Fruit fly (Drosophila melanogaster) whole organism, pupa: ENCODE results near the gene CG34265.

Experiments used
- CG10348 ChIP-seq: fragments of 200-800 bp; sonication (Bioruptor generic); IDR thresholded peaks from 2 replicates; pipeline ENCODE4 v1.3.6; 2022; ENCODE audit warnings: missing biosample characterization, missing genetic modification characterization
- CG12605 ChIP-seq: fragments of 200-800 bp; sonication (Bioruptor generic); IDR thresholded peaks from 2 replicates; pipeline ENCODE4 v1.3.6; 2022; ENCODE audit warnings: missing biosample characterization, missing genetic modification characterization
- CG13204 ChIP-seq: fragments of 200-800 bp; sonication (Bioruptor generic); optimal IDR thresholded peaks from 2 replicates; lab custom pipeline; 2018; ENCODE audit warnings: missing biosample characterization, mild to moderate bottlenecking, missing genetic modification characterization, moderate library complexity
- CG14655 ChIP-seq: fragments of 200-800 bp; sonication (Bioruptor generic); optimal IDR thresholded peaks from 3 replicates; lab custom pipeline; 2017; ENCODE audit warnings: mild to moderate bottlenecking, missing biosample characterization, missing genetic modification reagents, missing genetic modification characterization
- CG15710 ChIP-seq: fragments of 200-800 bp; sonication (Bioruptor generic); optimal IDR thresholded peaks from 2 replicates; lab custom pipeline; 2018; ENCODE audit warnings: missing biosample characterization, mild to moderate bottlenecking, missing genetic modification characterization, moderate library complexity
- CG17806 ChIP-seq: fragments of 200-800 bp; sonication (Bioruptor generic); optimal IDR thresholded peaks from 2 replicates; lab custom pipeline; 2018; ENCODE audit warnings: missing biosample characterization, mild to moderate bottlenecking, missing genetic modification characterization, moderate library complexity
- CG32121 ChIP-seq: fragments of 200-800 bp; sonication (Bioruptor generic); IDR thresholded peaks from 2 replicates; pipeline ENCODE4 v1.3.6; 2022; ENCODE audit warnings: missing biosample characterization, missing genetic modification characterization
- CG34367 ChIP-seq: fragments of 200-800 bp; sonication (Bioruptor generic); optimal IDR thresholded peaks from 2 replicates; lab custom pipeline; 2018; ENCODE audit warnings: missing biosample characterization, mild to moderate bottlenecking, missing genetic modification characterization
- CG4496 ChIP-seq: fragments of 200-800 bp; sonication (Bioruptor generic); IDR thresholded peaks from 3 replicates; pipeline ENCODE4 v1.3.6; 2022; ENCODE audit warnings: missing biosample characterization, missing genetic modification characterization
- CG8159 ChIP-seq: fragments of 200-800 bp; sonication (Bioruptor generic); optimal IDR thresholded peaks from 3 replicates; lab custom pipeline; 2018; ENCODE audit warnings: missing biosample characterization, mild to moderate bottlenecking, missing genetic modification characterization, moderate library complexity
- CG8301 ChIP-seq: fragments of 200-800 bp; sonication (Bioruptor generic); optimal IDR thresholded peaks from 2 replicates; lab custom pipeline; 2018; ENCODE audit warnings: missing biosample characterization, mild to moderate bottlenecking, missing genetic modification characterization
- CG9948 ChIP-seq: fragments of 200-800 bp; sonication (Bioruptor generic); optimal IDR thresholded peaks from 2 replicates; lab custom pipeline; 2018; ENCODE audit warnings: missing biosample characterization, mild to moderate bottlenecking, missing genetic modification characterization, moderate library complexity
- D1 ChIP-seq: fragments of 200-800 bp; sonication (Bioruptor generic); optimal IDR thresholded peaks from 2 replicates; lab custom pipeline; 2018; ENCODE audit warnings: missing biosample characterization, mild to moderate bottlenecking, missing genetic modification characterization, moderate library complexity
- EcR ChIP-seq: fragments of 200-800 bp; sonication (Bioruptor generic); optimal IDR thresholded peaks from 3 replicates; lab custom pipeline; 2019; ENCODE audit warnings: missing biosample characterization, missing genetic modification characterization, mild to moderate bottlenecking, moderate library complexity, missing genetic modification reagents
- Ets98B ChIP-seq: fragments of 200-800 bp; sonication (Bioruptor generic); IDR thresholded peaks from 2 replicates; pipeline ENCODE4 v1.3.6; 2022; ENCODE audit warnings: missing biosample characterization, missing genetic modification characterization
- Pif1A ChIP-seq: fragments of 200-800 bp; sonication (Bioruptor generic); optimal IDR thresholded peaks from 3 replicates; lab custom pipeline; 2016; ENCODE audit warnings: missing biosample characterization, missing genetic modification characterization
- Pif1B ChIP-seq: fragments of 200-800 bp; sonication (Bioruptor generic); optimal IDR thresholded peaks from 3 replicates; lab custom pipeline; 2016; ENCODE audit warnings: missing biosample characterization, missing genetic modification characterization
- Snoo ChIP-seq: fragments of 200-800 bp; sonication (Bioruptor generic); optimal IDR thresholded peaks from 3 replicates; lab custom pipeline; 2017; ENCODE audit warnings: missing biosample characterization, mild to moderate bottlenecking, missing genetic modification characterization, inconsistent platforms
- fd96Ca ChIP-seq: fragments of 200-800 bp; sonication (Bioruptor generic); IDR thresholded peaks from 3 replicates; pipeline ENCODE4 v1.3.6; 2022; ENCODE audit warnings: missing biosample characterization, missing genetic modification characterization
- gl ChIP-seq: fragments of 200-800 bp; sonication (Bioruptor generic); optimal IDR thresholded peaks from 2 replicates; lab custom pipeline; 2018; ENCODE audit warnings: missing biosample characterization, mild to moderate bottlenecking, missing genetic modification characterization
- rn ChIP-seq: fragments of 200-800 bp; sonication (Bioruptor generic); IDR thresholded peaks from 2 replicates; pipeline ENCODE4 v1.3.6; 2022; ENCODE audit warnings: missing biosample characterization, missing genetic modification characterization

CG34265 gene

dm6 chr3L:3284900-3285299 lies 16.6 kb downstream of the CG34265 start:
- TF ChIP-seq CG4496 (GFP tag; lab: Robert Waterston, UW), result no peak
- no peak for TF ChIP-seq CG34367 (tag; lab: Kevin White, UChicago)
- no peak for TF ChIP-seq gl (tag; lab: Kevin White, UChicago)
- TF ChIP-seq rn (GFP tag; lab: Robert Waterston, UW), result no peak
- no peak for TF ChIP-seq Snoo (tag; lab: Kevin White, UChicago)
- TF ChIP-seq CG9948 (tag; lab: Kevin White, UChicago), result no peak
- no peak for TF ChIP-seq EcR (GFP tag; lab: Kevin White, UChicago)
- TF ChIP-seq Ets98B, result 0 out of 2 replicates have a peak, but pooled peaks have one; percentile 34
- TF ChIP-seq CG13204 (GFP tag; lab: Kevin White, UChicago), result no peak
- peak; percentile 25 for TF ChIP-seq CG8301
- no peak for TF ChIP-seq CG32121 (GFP tag; lab: Robert Waterston, UW)
- TF ChIP-seq CG10348 (GFP tag; lab: Robert Waterston, UW), result no peak
- no peak for TF ChIP-seq Pif1A
- no peak for TF ChIP-seq CG15710
- no peak for TF ChIP-seq D1 (tag; lab: Kevin White, UChicago)
- TF ChIP-seq CG17806 (tag; lab: Kevin White, UChicago), result no peak
- no peak for TF ChIP-seq fd96Ca
- TF ChIP-seq CG12605, result no peak
- no peak for TF ChIP-seq Pif1B (GFP tag; lab: Kevin White, UChicago)
- TF ChIP-seq CG14655 (GFP tag; lab: Kevin White, UChicago), result peak; percentile 57
- no peak for TF ChIP-seq CG8159 (tag; lab: Kevin White, UChicago)

dm6 chr3L:3288414-3288813 lies 20.2 kb downstream of the CG34265 start:
- TF ChIP-seq fd96Ca (no peak), CG14655 (GFP tag; lab: Kevin White, UChicago) (no peak), Pif1A (no peak), gl (tag; lab: Kevin White, UChicago) (no peak), D1 (tag; lab: Kevin White, UChicago) (peak; percentile 37), Pif1B (GFP tag; lab: Kevin White, UChicago) (no peak), Snoo (tag; lab: Kevin White, UChicago) (no peak), CG32121 (GFP tag; lab: Robert Waterston, UW) (no peak)

dm6 chr3L:3291159-3291558 lies 22.9 kb downstream of the CG34265 start, which contains the start of gene CG12009:
Gene CG12009 (plus strand): TSS chr3L:3291459.
- TF ChIP-seq rn (GFP tag; lab: Robert Waterston, UW), result no peak
- TF ChIP-seq Snoo (tag; lab: Kevin White, UChicago), result no peak
- TF ChIP-seq fd96Ca, result no peak
- TF ChIP-seq gl (tag; lab: Kevin White, UChicago), result no peak
- no peak for TF ChIP-seq CG10348 (GFP tag; lab: Robert Waterston, UW)
- TF ChIP-seq CG4496 (GFP tag; lab: Robert Waterston, UW), result no peak
- TF ChIP-seq Pif1A, result no peak
- TF ChIP-seq CG8301, result no peak
- TF ChIP-seq CG8159 (tag; lab: Kevin White, UChicago), result no peak
- TF ChIP-seq CG32121 (GFP tag; lab: Robert Waterston, UW), result no peak

dm6 chr3L:3300345-3300744 lies 32.1 kb downstream of the CG34265 start:
- TF ChIP-seq CG8159 (tag; lab: Kevin White, UChicago) (peak; percentile 17), rn (GFP tag; lab: Robert Waterston, UW) (no peak), Pif1B (GFP tag; lab: Kevin White, UChicago) (no peak), CG12605 (no peak), Pif1A (peak; percentile 56), Snoo (tag; lab: Kevin White, UChicago) (no peak), CG34367 (tag; lab: Kevin White, UChicago) (no peak), CG15710 (no peak), CG8301 (peak; percentile 32), CG10348 (GFP tag; lab: Robert Waterston, UW) (no peak), D1 (tag; lab: Kevin White, UChicago) (no peak), CG17806 (tag; lab: Kevin White, UChicago) (no peak), CG13204 (GFP tag; lab: Kevin White, UChicago) (no peak), gl (tag; lab: Kevin White, UChicago) (no peak), CG9948 (tag; lab: Kevin White, UChicago) (no peak), CG32121 (GFP tag; lab: Robert Waterston, UW) (0 out of 2 replicates have a peak, but pooled peaks have one; percentile 53), Ets98B (peak; percentile 63), CG14655 (GFP tag; lab: Kevin White, UChicago) (peak; percentile 24), EcR (GFP tag; lab: Kevin White, UChicago) (no peak), CG4496 (GFP tag; lab: Robert Waterston, UW) (peak; percentile 32; the same call in 1 of the 3 replicates), fd96Ca (no peak)

- TF ChIP-seq Pif1A (peak; percentile 46), Snoo (tag; lab: Kevin White, UChicago) (peak; percentile 0), CG8301 (peak; percentile 59), CG9948 (tag; lab: Kevin White, UChicago) (no peak), CG8159 (tag; lab: Kevin White, UChicago) (peak; percentile 13), CG17806 (tag; lab: Kevin White, UChicago) (no peak), CG12605 (peak; percentile 55), CG13204 (GFP tag; lab: Kevin White, UChicago) (no peak), CG34367 (tag; lab: Kevin White, UChicago) (no peak), EcR (GFP tag; lab: Kevin White, UChicago) (no peak), CG4496 (GFP tag; lab: Robert Waterston, UW) (peak; percentile 54; the same call in 2 of the 3 replicates), rn (GFP tag; lab: Robert Waterston, UW) (no peak), Ets98B (peak; percentile 76), CG10348 (GFP tag; lab: Robert Waterston, UW) (no peak), CG14655 (GFP tag; lab: Kevin White, UChicago) (peak; percentile 62), fd96Ca (peak; percentile 53; the same call in 1 of the 3 replicates), CG32121 (GFP tag; lab: Robert Waterston, UW) (peak; percentile 72), D1 (tag; lab: Kevin White, UChicago) (no peak), Pif1B (GFP tag; lab: Kevin White, UChicago) (peak; percentile 12), CG15710 (no peak), gl (tag; lab: Kevin White, UChicago) (no peak)
- TF ChIP-seq, all 21 proteins: peak for 11
Observed at dm6 chr3L:3301171-3301738, 33.0 kb downstream of the CG34265 start.
